Worm (Caenorhabditis elegans) whole organism, L4/young adult: ENCODE data around the gene F48E8.4.

Experiments used
- W03F9.2 ChIP-seq: fragments of 150-350 bp; optimal IDR thresholded peaks from 2 replicates; lab custom pipeline; 2014; ENCODE audit warnings: missing biosample characterization, missing genetic modification characterization
- him-1 ChIP-seq: sonication (generic microtip); optimal IDR thresholded peaks from 2 replicates; lab custom pipeline; 2016; ENCODE audit warnings: missing genotype, missing genetic modification reagents, missing genetic modification characterization, missing compliant biosample characterization

- TF ChIP-seq him-1 = no peak
- no peak for TF ChIP-seq W03F9.2
Observed at ce11 chrIII:5420276-5420675, 33.1 kb upstream of the F48E8.4 start.
